Worm (Caenorhabditis elegans): ENCODE results near the gene F26F2.1.

Gene F26F2.1

ce11 chrV:20561795-20562194 is at the start of gene F26F2.1:
Gene F26F2.1 (minus strand): TSS chrV:20561895.
- no peak for TF ChIP-seq pha-4 (tag; optimal IDR thresholded peaks at IDR 0.05)
- TF ChIP-seq eor-1 (tag; optimal IDR thresholded peaks at IDR 0.05) = no peak
- TF ChIP-seq sea-2 (GFP tag; optimal IDR thresholded peaks at IDR 0.05) = no peak
- no peak for TF ChIP-seq lin-15B (tag; optimal IDR thresholded peaks at IDR 0.05)
- TF ChIP-seq zag-1 (tag; optimal IDR thresholded peaks at IDR 0.05) = no peak

DNA sequence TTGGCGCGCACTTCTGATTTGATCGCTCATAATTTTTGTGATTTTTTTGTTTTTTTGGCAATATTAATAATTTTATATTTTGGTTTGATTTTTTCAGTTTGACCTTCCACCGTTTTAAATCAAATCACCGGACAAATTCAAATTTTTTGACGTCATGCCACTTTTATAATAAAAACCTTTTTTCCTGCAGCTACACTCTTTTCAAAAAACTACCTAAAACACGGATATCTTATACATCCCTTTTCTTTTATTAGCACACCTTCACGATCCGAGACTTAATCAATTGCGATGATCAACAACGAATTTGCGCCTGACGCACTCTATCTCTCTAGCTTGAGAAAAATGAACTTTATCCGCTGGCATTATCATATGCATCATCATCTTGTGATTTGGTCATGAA is 47.8 kb upstream of the F26F2.1 start, which contains the start of gene grd-2:
Gene grd-2 (plus strand): TSS at position 301 of the 400 bp plus-strand sequence.
- TF ChIP-seq nhr-43 (tag; optimal IDR thresholded peaks at IDR 0.05; ENCODE audit: poor library complexity, severe bottlenecking) (no peak), ceh-28 (tag; optimal IDR thresholded peaks at IDR 0.05) (no peak), lin-39 (tag; optimal IDR thresholded peaks at IDR 0.05) (no peak), nfya-1 (tag; optimal IDR thresholded peaks at IDR 0.05; ENCODE audit: insufficient read depth) (no peak), eor-1 (tag; optimal IDR thresholded peaks at IDR 0.05) (no peak), nhr-77 (tag; optimal IDR thresholded peaks at IDR 0.05) (no peak), skn-1 (tag; optimal IDR thresholded peaks at IDR 0.05) (no peak), nhr-67 (tag; optimal IDR thresholded peaks at IDR 0.05) (no peak), nhr-28 (tag; optimal IDR thresholded peaks at IDR 0.05) (no peak), fos-1 (tag; optimal IDR thresholded peaks at IDR 0.05) (no peak), nhr-237 (tag; optimal IDR thresholded peaks at IDR 0.05) (no peak), ztf-11 (tag; optimal IDR thresholded peaks at IDR 0.05) (no peak), hmg-11 (tag; optimal IDR thresholded peaks at IDR 0.05) (no peak), elt-3 (tag; optimal IDR thresholded peaks at IDR 0.05) (no peak), fkh-10 (GFP tag; optimal IDR thresholded peaks at IDR 0.05) (no peak)

- TF ChIP-seq elt-3 (tag; optimal IDR thresholded peaks at IDR 0.05) (no peak), nhr-43 (tag; optimal IDR thresholded peaks at IDR 0.05; ENCODE audit: poor library complexity, severe bottlenecking) (peak; percentile 7), ceh-28 (tag; optimal IDR thresholded peaks at IDR 0.05) (no peak), lin-39 (tag; optimal IDR thresholded peaks at IDR 0.05) (no peak), fkh-10 (GFP tag; optimal IDR thresholded peaks at IDR 0.05) (no peak), pqm-1 (tag; optimal IDR thresholded peaks at IDR 0.05) (no peak)
These were observed 47.0 kb upstream of the F26F2.1 start, which contains the start of gene ttr-12 for ce11 chrV:20608688-20609087. Gene ttr-12 (minus strand): TSS chrV:20608788.

DNA sequence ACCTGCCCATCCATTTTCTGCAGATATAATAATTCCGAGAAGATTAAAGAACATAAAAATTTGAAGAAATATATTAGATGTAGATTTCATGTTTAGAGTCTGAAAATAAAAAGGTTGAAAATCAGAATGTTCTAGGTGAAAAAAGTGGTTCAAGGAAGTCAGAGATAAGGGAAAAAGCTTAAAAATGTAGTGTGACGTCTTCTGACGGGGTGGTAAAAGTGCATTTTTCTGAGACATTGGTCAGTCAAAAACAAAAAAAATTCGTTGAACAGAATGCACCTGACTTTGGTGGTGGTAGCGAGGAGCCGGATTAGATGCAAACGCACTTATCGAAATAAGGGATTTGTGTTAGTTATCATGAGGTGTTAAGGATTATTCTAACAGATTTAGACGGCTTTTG is 44.9 kb upstream of the F26F2.1 start, which contains the start of gene F46B3.23:
Gene F46B3.23 (minus strand): TSS at position 101 of the 400 bp plus-strand sequence.
- TF ChIP-seq ZK546.5 (tag; optimal IDR thresholded peaks at IDR 0.05) (no peak), nhr-11 (tag; optimal IDR thresholded peaks at IDR 0.05) (no peak), elt-2 (tag; optimal IDR thresholded peaks at IDR 0.05) (no peak), mml-1 (tag; optimal IDR thresholded peaks at IDR 0.05) (no peak), ceh-28 (tag; optimal IDR thresholded peaks at IDR 0.05) (no peak), lin-39 (tag; optimal IDR thresholded peaks at IDR 0.05) (no peak), egl-5 (tag; optimal IDR thresholded peaks at IDR 0.05) (no peak), lin-15B (tag; optimal IDR thresholded peaks at IDR 0.05) (no peak), nfya-1 (tag; optimal IDR thresholded peaks at IDR 0.05; ENCODE audit: insufficient read depth) (no peak), nhr-12 (tag; optimal IDR thresholded peaks at IDR 0.05) (no peak), nhr-77 (tag; optimal IDR thresholded peaks at IDR 0.05) (no peak), eor-1 (tag; optimal IDR thresholded peaks at IDR 0.05) (no peak)

- TF ChIP-seq hmg-11 (tag; optimal IDR thresholded peaks at IDR 0.05) (no peak), eor-1 (tag; optimal IDR thresholded peaks at IDR 0.05) (no peak), R02D3.7 (tag; optimal IDR thresholded peaks at IDR 0.05) (no peak), zag-1 (tag; optimal IDR thresholded peaks at IDR 0.05) (no peak), nhr-28 (tag; optimal IDR thresholded peaks at IDR 0.05) (no peak), elt-1 (tag; optimal IDR thresholded peaks at IDR 0.05) (no peak), ceh-9 (tag; optimal IDR thresholded peaks at IDR 0.05) (no peak), jun-1 (tag; optimal IDR thresholded peaks at IDR 0.05) (no peak), lin-39 (tag; optimal IDR thresholded peaks at IDR 0.05) (no peak), daf-12 (tag; optimal IDR thresholded peaks at IDR 0.05) (no peak), lsy-12 (tag; optimal IDR thresholded peaks at IDR 0.05) (no peak)
These were observed 43.0 kb upstream of the F26F2.1 start, which contains the start of gene ttr-57 for ce11 chrV:20604606-20605155. Gene ttr-57 (plus strand): TSS chrV:20605105.
